Worm (Caenorhabditis elegans): ENCODE measurements around the gene sptl-3.

DNA sequence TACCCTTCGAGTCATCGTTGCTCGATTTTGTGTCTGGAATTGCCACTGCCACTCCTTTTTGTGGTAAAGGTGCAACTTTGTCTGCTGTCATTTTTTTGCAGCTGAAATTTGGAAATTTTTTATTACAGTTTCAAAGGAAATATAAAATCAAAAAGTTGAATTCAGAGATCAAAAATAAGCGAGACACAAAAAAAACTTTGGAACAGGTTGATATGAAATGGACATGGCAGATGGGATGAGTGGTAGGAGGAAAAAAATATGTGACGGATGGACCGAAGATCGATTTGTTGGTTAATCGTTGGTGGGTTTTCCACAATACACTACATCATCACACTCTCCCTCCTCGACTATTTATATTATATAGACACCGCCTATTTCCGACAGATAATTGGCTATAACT is 41.4 kb downstream of the sptl-3 start, which contains the start of gene R10D12.1:
- no peak for TF ChIP-seq ama-1 (optimal IDR thresholded peaks at IDR 0.05)
- TF ChIP-seq pes-1 (GFP tag; IDR thresholded peaks at IDR 0.05), result no peak
- TF ChIP-seq ceh-36 (tag; optimal IDR thresholded peaks at IDR 0.05), result no peak
- TF ChIP-seq sea-1 (GFP tag; conservative IDR thresholded peaks at IDR 0.05), result no peak
- no peak for TF ChIP-seq hmbx-1 (tag; optimal IDR thresholded peaks at IDR 0.05)
- no peak for TF ChIP-seq F13C5.2 (tag; optimal IDR thresholded peaks at IDR 0.05)
- no peak for TF ChIP-seq flt-1 (GFP tag; IDR thresholded peaks at IDR 0.05)

Measured in whole organism, early embryonic.